Worm (Caenorhabditis elegans): ENCODE results near the gene cyp-34A10.

ce11 chrV:3981680-3982079 is 8.9 kb upstream of the cyp-34A10 start, which contains the start of gene nlp-30:
- no peak for TF ChIP-seq tab-1 (GFP tag; IDR thresholded peaks at IDR 0.05)
- TF ChIP-seq med-1 (GFP tag; optimal IDR thresholded peaks at IDR 0.05; ENCODE audit: insufficient read depth) = no peak
- TF ChIP-seq cog-1 (tag; optimal IDR thresholded peaks at IDR 0.05) = no peak
- no peak for TF ChIP-seq flt-1 (GFP tag; IDR thresholded peaks at IDR 0.05)
- TF ChIP-seq T22C8.4 (GFP tag; IDR thresholded peaks at IDR 0.05) = no peak
- TF ChIP-seq ztf-29 (GFP tag; IDR thresholded peaks at IDR 0.05) = no peak
